Worm (Caenorhabditis elegans): ENCODE data around the gene F40F8.12.
A peak's percentile ranks its signal among the peaks of the same experiment; 100 is the strongest.

The F40F8.12 gene

ce11 chrII:11149866-11150685, 20.5 kb downstream of the F40F8.12 start (continued):
- TF ChIP-seq nhr-90 (tag; optimal IDR thresholded peaks at IDR 0.05) (peak; percentile 53), aptf-3 (GFP tag; IDR thresholded peaks at IDR 0.05) (no peak), atf-7 (tag; optimal IDR thresholded peaks at IDR 0.05) (peak; percentile 80), efl-1 (GFP tag; optimal IDR thresholded peaks at IDR 0.05) (no peak), gei-17 (GFP tag; optimal IDR thresholded peaks at IDR 0.05) (peak; percentile 48), dpff-1 (tag; optimal IDR thresholded peaks at IDR 0.05) (peak; percentile 48), ztf-25 (GFP tag; IDR thresholded peaks at IDR 0.05) (0 out of 2 replicates have a peak, but pooled peaks have one; percentile 10), hsf-1 (GFP tag; IDR thresholded peaks at IDR 0.05) (0 out of 2 replicates have a peak, but pooled peaks have one; percentile 17), ztf-28 (GFP tag; IDR thresholded peaks at IDR 0.05) (0 out of 2 replicates have a peak, but pooled peaks have one; percentile 37), ceh-40 (GFP tag; IDR thresholded peaks at IDR 0.05) (no peak), Y95B8A.8 (GFP tag; IDR thresholded peaks at IDR 0.05) (peak; percentile 87), ztf-18 (tag; optimal IDR thresholded peaks at IDR 0.05) (no peak), C06A6.2 (GFP tag; conservative IDR thresholded peaks at IDR 0.05) (peak; percentile 56; the same call in 1 of the 2 replicates), ets-4 (GFP tag; optimal IDR thresholded peaks at IDR 0.05) (peak; percentile 12), B0261.1 (tag; optimal IDR thresholded peaks at IDR 0.05) (peak; percentile 12), ztf-22 (GFP tag; optimal IDR thresholded peaks at IDR 0.05) (peak; percentile 73), B0035.1 (tag; optimal IDR thresholded peaks at IDR 0.05) (peak; percentile 26), bed-2 (GFP tag; IDR thresholded peaks at IDR 0.05) (no peak), nhr-179 (tag; optimal IDR thresholded peaks at IDR 0.05) (no peak), madf-3 (GFP tag; IDR thresholded peaks at IDR 0.05) (peak; percentile 77), ama-1 (optimal IDR thresholded peaks at IDR 0.05) (peak; percentile 31), ama-1 (GFP tag; optimal IDR thresholded peaks at IDR 0.05) (no peak), let-526 (GFP tag; IDR thresholded peaks at IDR 0.05) (peak; percentile 71), hlh-12 (tag; optimal IDR thresholded peaks at IDR 0.05) (no peak), aptf-2 (GFP tag; conservative IDR thresholded peaks at IDR 0.05) (no peak), madf-10 (tag; optimal IDR thresholded peaks at IDR 0.05) (peak; percentile 36), nhr-80 (tag; optimal IDR thresholded peaks at IDR 0.05) (peak; percentile 24), F57A8.1 (GFP tag; optimal IDR thresholded peaks at IDR 0.05) (no peak), lir-1 (GFP tag; conservative IDR thresholded peaks at IDR 0.05) (no peak), F52B5.7 (tag; optimal IDR thresholded peaks at IDR 0.05) (peak; percentile 55), ceh-91 (GFP tag; IDR thresholded peaks at IDR 0.05) (no peak), tbx-9 (tag; optimal IDR thresholded peaks at IDR 0.05; ENCODE audit: borderline replicate concordance) (no peak), F10E7.11 (tag; optimal IDR thresholded peaks at IDR 0.05) (peak; percentile 52), nfyb-1 (GFP tag; IDR thresholded peaks at IDR 0.05) (peak; percentile 89), cebp-1 (GFP tag; IDR thresholded peaks at IDR 0.05) (peak; percentile 46; the same call in 1 of the 2 replicates), cebp-1 (tag; optimal IDR thresholded peaks at IDR 0.05) (peak; percentile 76), Y56A3A.18 (GFP tag; IDR thresholded peaks at IDR 0.05) (peak; percentile 91), lin-54 (GFP tag; optimal IDR thresholded peaks at IDR 0.05) (peak; percentile 34), F39B2.1 (GFP tag; IDR thresholded peaks at IDR 0.05) (no peak), tlf-1 (GFP tag; optimal IDR thresholded peaks at IDR 0.05) (peak; percentile 90), attf-3 (GFP tag; conservative IDR thresholded peaks at IDR 0.05) (no peak)
